Worm (Caenorhabditis elegans): ENCODE measurements around the gene maoc-1.

maoc-1 gene

DNA sequence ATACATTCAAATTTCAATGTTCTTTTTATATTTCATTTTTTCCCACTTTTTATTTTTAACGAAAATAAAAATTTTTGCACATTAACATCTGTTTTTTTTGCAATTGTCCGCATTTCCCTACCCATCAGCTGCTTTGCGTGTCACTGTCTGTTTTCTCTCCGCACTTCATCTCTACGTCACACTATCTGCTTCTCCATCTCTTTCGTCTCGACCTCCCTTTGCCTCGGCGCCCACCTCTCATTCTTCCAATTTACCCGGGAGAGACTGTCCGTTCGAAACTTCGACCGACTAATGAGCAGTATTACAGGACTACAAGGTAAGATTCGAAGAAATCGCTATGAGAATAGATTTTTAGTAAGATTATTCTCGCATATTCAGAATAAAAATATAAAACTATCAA, 40.7 kb upstream of the maoc-1 start, which contains the start of gene C27H5.2:
Gene C27H5.2 (plus strand): TSS at position 190 of the 400 bp plus-strand sequence.
- no peak for TF ChIP-seq nhr-41 (GFP tag; IDR thresholded peaks at IDR 0.05)
- TF ChIP-seq dmd-6 (GFP tag; IDR thresholded peaks at IDR 0.05), result peak; percentile 7; the same call in 1 of the 2 replicates
- peak; percentile 8 for TF ChIP-seq hlh-30 (tag; optimal IDR thresholded peaks at IDR 0.05; ENCODE audit: insufficient read depth)
- peak; percentile 26 for TF ChIP-seq nhr-28 (tag; optimal IDR thresholded peaks at IDR 0.05)
- peak; percentile 47 for TF ChIP-seq mes-2 (tag; optimal IDR thresholded peaks at IDR 0.05; ENCODE audit: poor library complexity, severe bottlenecking)
- no peak for TF ChIP-seq pqm-1 (tag; optimal IDR thresholded peaks at IDR 0.05)
- no peak for TF ChIP-seq nhr-48 (tag; optimal IDR thresholded peaks at IDR 0.05)
- TF ChIP-seq ama-1 (optimal IDR thresholded peaks at IDR 0.05), result peak; percentile 84
- TF ChIP-seq aly-2 (tag; optimal IDR thresholded peaks at IDR 0.05), result no peak
- no peak for TF ChIP-seq set-16 (GFP tag; IDR thresholded peaks at IDR 0.05)
- peak; percentile 68 for TF ChIP-seq hlh-11 (tag; optimal IDR thresholded peaks at IDR 0.05)
- no peak for TF ChIP-seq gei-8 (GFP tag; optimal IDR thresholded peaks at IDR 0.05)
- TF ChIP-seq mep-1 (tag; optimal IDR thresholded peaks at IDR 0.05), result peak; percentile 29
- TF ChIP-seq nhr-11 (tag; optimal IDR thresholded peaks at IDR 0.05), result no peak
- TF ChIP-seq saeg-2 (GFP tag; IDR thresholded peaks at IDR 0.05), result no peak
- TF ChIP-seq nhr-102 (tag; optimal IDR thresholded peaks at IDR 0.05), result peak; percentile 20
- peak; percentile 8 for TF ChIP-seq dve-1 (tag; optimal IDR thresholded peaks at IDR 0.05; ENCODE audit: insufficient read depth)
- no peak for TF ChIP-seq lsy-2 (tag; optimal IDR thresholded peaks at IDR 0.05)
- no peak for TF ChIP-seq unc-62 (GFP tag; optimal IDR thresholded peaks at IDR 0.05 in 1 of 2)
- no peak for TF ChIP-seq unc-62 (tag; optimal IDR thresholded peaks at IDR 0.05)
- 0 out of 2 replicates have a peak, but pooled peaks have one; percentile 18 for TF ChIP-seq hmg-1.1 (GFP tag; IDR thresholded peaks at IDR 0.05)

- TF ChIP-seq rbr-2 (tag; optimal IDR thresholded peaks at IDR 0.05) (no peak), ZK546.5 (tag; optimal IDR thresholded peaks at IDR 0.05) (no peak), T20F7.1 (GFP tag; optimal IDR thresholded peaks at IDR 0.05) (peak; percentile 11), aly-2 (tag; optimal IDR thresholded peaks at IDR 0.05) (no peak), php-3 (GFP tag; IDR thresholded peaks at IDR 0.05) (peak; percentile 68), ceh-20 (GFP tag; IDR thresholded peaks at IDR 0.05) (no peak), dve-1 (tag; optimal IDR thresholded peaks at IDR 0.05; ENCODE audit: insufficient read depth) (peak; percentile 57), F10B5.3 (tag; optimal IDR thresholded peaks at IDR 0.05) (no peak), F44E2.7 (GFP tag; IDR thresholded peaks at IDR 0.05) (no peak), Y48G9A.11 (GFP tag; IDR thresholded peaks at IDR 0.05) (no peak), pqm-1 (tag; optimal IDR thresholded peaks at IDR 0.05) (peak; percentile 69), unc-62 (GFP tag; optimal IDR thresholded peaks at IDR 0.05 in 1 of 2) (peak in 1 of 2 experiments; percentile 69), unc-62 (tag; optimal IDR thresholded peaks at IDR 0.05) (no peak), D1046.2 (GFP tag; IDR thresholded peaks at IDR 0.05) (no peak), ama-1 (optimal IDR thresholded peaks at IDR 0.05) (no peak), dmd-9 (GFP tag; IDR thresholded peaks at IDR 0.05) (no peak), nhr-28 (tag; optimal IDR thresholded peaks at IDR 0.05) (peak; percentile 93), nhr-77 (tag; optimal IDR thresholded peaks at IDR 0.05) (peak; percentile 68), zfp-3 (GFP tag; conservative IDR thresholded peaks at IDR 0.05) (no peak), nhr-41 (GFP tag; IDR thresholded peaks at IDR 0.05) (no peak), mdl-1 (tag; optimal IDR thresholded peaks at IDR 0.05) (peak in 1 of 2 experiments; percentile 39), mep-1 (tag; optimal IDR thresholded peaks at IDR 0.05) (no peak), dmd-8 (GFP tag; IDR thresholded peaks at IDR 0.05) (no peak), lin-13 (GFP tag; optimal IDR thresholded peaks at IDR 0.05) (no peak), mes-2 (tag; optimal IDR thresholded peaks at IDR 0.05; ENCODE audit: poor library complexity, severe bottlenecking) (no peak), hif-1 (tag; optimal IDR thresholded peaks at IDR 0.05) (no peak), spr-3 (GFP tag; optimal IDR thresholded peaks at IDR 0.05) (no peak), aha-1 (tag) (no peak), daf-16 (GFP tag; optimal IDR thresholded peaks at IDR 0.05) (no peak), daf-16 (tag; optimal IDR thresholded peaks at IDR 0.05) (peak; percentile 95), fos-1 (tag; optimal IDR thresholded peaks at IDR 0.05) (no peak), jun-1 (tag; optimal IDR thresholded peaks at IDR 0.05) (no peak), madf-9 (GFP tag; conservative IDR thresholded peaks at IDR 0.05) (no peak), zag-1 (tag; optimal IDR thresholded peaks at IDR 0.05) (no peak), unc-39 (tag; optimal IDR thresholded peaks at IDR 0.05) (no peak), dpl-1 (GFP tag; optimal IDR thresholded peaks at IDR 0.05) (no peak), attf-4 (tag; optimal IDR thresholded peaks at IDR 0.05) (no peak), Y105C5A.15 (GFP tag; IDR thresholded peaks at IDR 0.05) (no peak), hlh-11 (tag; optimal IDR thresholded peaks at IDR 0.05) (peak; percentile 75), ztf-7 (tag; optimal IDR thresholded peaks at IDR 0.05) (no peak)
Observed at ce11 chrII:7157415-7157814, 38.7 kb upstream of the maoc-1 start.

Measured in whole organism, L4 larva.